Worm (Caenorhabditis elegans): ENCODE measurements around the gene C12D5.3.

ce11 chrV:7626550-7626949, 49.5 kb upstream of the C12D5.3 start, which contains the start of gene F07C4.6:
- TF ChIP-seq med-1 (GFP tag; optimal IDR thresholded peaks at IDR 0.05; ENCODE audit: insufficient read depth) (no peak), ref-1 (GFP tag; conservative IDR thresholded peaks at IDR 0.05) (no peak), ztf-23 (GFP tag; IDR thresholded peaks at IDR 0.05) (no peak), flt-1 (GFP tag; IDR thresholded peaks at IDR 0.05) (no peak)

All from whole organism, midembryonic.